Fruit fly (Drosophila melanogaster) whole organism, embryonic: Measurements from ENCODE around the gene jim.

ENCODE experiments used
- CG10147 ChIP-seq: fragments of 200-800 bp; sonication (Bioruptor generic); optimal IDR thresholded peaks from 2 replicates; lab custom pipeline; 2019; ENCODE audit warnings: missing biosample characterization, mild to moderate bottlenecking, missing genetic modification characterization, moderate library complexity
- CG10431 ChIP-seq: fragments of 200-800 bp; sonication (Bioruptor generic); optimal IDR thresholded peaks from 3 replicates; lab custom pipeline; 2018; ENCODE audit warnings: missing biosample characterization, mild to moderate bottlenecking, missing genetic modification characterization
- CG11247 ChIP-seq: fragments of 200-800 bp; sonication (Bioruptor generic); IDR thresholded peaks from 2 replicates; pipeline ENCODE4 v1.3.6; 2022; ENCODE audit warnings: missing biosample characterization, missing genetic modification characterization
- CG12104 ChIP-seq: fragments of 200-800 bp; sonication (Bioruptor generic); optimal IDR thresholded peaks from 3 replicates; lab custom pipeline; 2016; ENCODE audit warnings: missing biosample characterization, missing genetic modification characterization
- CG1233 ChIP-seq: fragments of 200-800 bp; sonication (Bioruptor generic); optimal IDR thresholded peaks from 4 replicates; lab custom pipeline; 2018; ENCODE audit warnings: missing biosample characterization, mild to moderate bottlenecking, missing genetic modification characterization
- CG15514 ChIP-seq: fragments of 200-800 bp; sonication (Bioruptor generic); optimal IDR thresholded peaks from 3 replicates; lab custom pipeline; 2017; ENCODE audit warnings: missing biosample characterization, missing genetic modification characterization, mild to moderate bottlenecking, moderate library complexity, missing genetic modification reagents
- CG17328 ChIP-seq: fragments of 200-800 bp; sonication (Bioruptor generic); IDR thresholded peaks from 2 replicates; pipeline ENCODE4 v1.3.6; 2022; ENCODE audit warnings: missing biosample characterization, missing genetic modification characterization
- CG33213 ChIP-seq: fragments of 200-800 bp; sonication (Bioruptor generic); optimal IDR thresholded peaks from 3 replicates; lab custom pipeline; 2016; ENCODE audit warnings: missing biosample characterization, missing genetic modification characterization
- CG33557 ChIP-seq: fragments of 200-800 bp; sonication (Bioruptor generic); optimal IDR thresholded peaks from 2 replicates; lab custom pipeline; 2019; ENCODE audit warnings: missing biosample characterization, mild to moderate bottlenecking, missing genetic modification characterization, moderate library complexity
- CG43689 ChIP-seq: fragments of 200-800 bp; sonication (Bioruptor generic); IDR thresholded peaks from 2 replicates; pipeline ENCODE4 v1.3.6; 2022; ENCODE audit warnings: missing biosample characterization, missing genetic modification characterization
- CG4854 ChIP-seq: fragments of 200-800 bp; sonication (Bioruptor generic); optimal IDR thresholded peaks from 2 replicates; lab custom pipeline; 2016; ENCODE audit warnings: missing biosample characterization, missing genetic modification characterization, inconsistent platforms
- CG6654 ChIP-seq: fragments of 200-800 bp; sonication (Bioruptor generic); optimal IDR thresholded peaks from 2 replicates; lab custom pipeline; 2017; ENCODE audit warnings: missing biosample characterization, mild to moderate bottlenecking, missing genetic modification characterization
- CG7839 ChIP-seq: fragments of 200-800 bp; sonication (Bioruptor generic); optimal IDR thresholded peaks from 3 replicates; lab custom pipeline; 2018; ENCODE audit warnings: missing biosample characterization, mild to moderate bottlenecking, missing genetic modification characterization, moderate library complexity
- CG8359 ChIP-seq: fragments of 200-800 bp; sonication (Bioruptor generic); optimal IDR thresholded peaks from 2 replicates; lab custom pipeline; 2017; ENCODE audit warnings: missing biosample characterization, mild to moderate bottlenecking, missing genetic modification characterization, borderline replicate concordance
- CTCF ChIP-seq: fragments of 200-800 bp; sonication (Bioruptor generic); optimal IDR thresholded peaks from 2 replicates; lab custom pipeline; 2017; ENCODE audit warnings: missing biosample characterization, mild to moderate bottlenecking, missing genetic modification characterization, moderate library complexity
- Camta ChIP-seq: fragments of 200-800 bp; sonication (Bioruptor generic); optimal IDR thresholded peaks from 2 replicates; lab custom pipeline; 2016; ENCODE audit warnings: missing biosample characterization, missing genetic modification characterization
- Deaf1 ChIP-seq: fragments of 200-800 bp; optimal IDR thresholded peaks from 3 replicates; lab custom pipeline; 2019; ENCODE audit warnings: missing biosample characterization, mild to moderate bottlenecking, missing genetic modification characterization, moderate library complexity
- HLH54F ChIP-seq: fragments of 200-800 bp; sonication (Bioruptor generic); optimal IDR thresholded peaks from 3 replicates; lab custom pipeline; 2016; ENCODE audit warnings: missing biosample characterization, missing genetic modification characterization
- HLHmδ ChIP-seq: fragments of 200-800 bp; sonication (Bioruptor generic); optimal IDR thresholded peaks from 2 replicates; lab custom pipeline; 2018; ENCODE audit warnings: missing biosample characterization, mild to moderate bottlenecking, missing genetic modification characterization, moderate library complexity
- Hey ChIP-seq: fragments of 200-800 bp; sonication (Bioruptor generic); optimal IDR thresholded peaks from 3 replicates; lab custom pipeline; 2018; ENCODE audit warnings: missing biosample characterization, mild to moderate bottlenecking, missing genetic modification characterization
- Hr51 ChIP-seq, 2 experiments: fragments of 200-800 bp; sonication (Bioruptor generic); optimal IDR thresholded peaks; 2 replicates in 1 of 2; 3 replicates in 1 of 2; lab custom pipeline; 2016 to 2018; ENCODE audit warnings: missing biosample characterization in 2 of 2, missing genetic modification characterization in 2 of 2, mild to moderate bottlenecking in 1 of 2, moderate library complexity in 1 of 2
- Ptx1 ChIP-seq: fragments of 200-800 bp; sonication (Bioruptor generic); IDR thresholded peaks from 2 replicates; pipeline ENCODE4 v1.3.6; 2022; ENCODE audit warnings: missing biosample characterization, missing genetic modification characterization
- Rfx ChIP-seq: fragments of 200-800 bp; sonication (Bioruptor generic); IDR thresholded peaks from 2 replicates; pipeline ENCODE4 v1.3.6; 2022; ENCODE audit warnings: missing biosample characterization, missing genetic modification characterization
- Sin3A ChIP-seq: fragments of >200 bp; optimal IDR thresholded peaks from 2 replicates; lab custom pipeline; 2018
- az2 ChIP-seq: fragments of 200-800 bp; sonication (Bioruptor generic); optimal IDR thresholded peaks from 3 replicates; lab custom pipeline; 2016; ENCODE audit warnings: missing biosample characterization, missing genetic modification characterization
- bab2 ChIP-seq: fragments of 200-800 bp; sonication (Bioruptor generic); optimal IDR thresholded peaks from 2 replicates; lab custom pipeline; 2016; ENCODE audit warnings: missing biosample characterization, missing genetic modification characterization
- bbx ChIP-seq: fragments of 200-800 bp; sonication (Bioruptor generic); IDR thresholded peaks from 2 replicates; pipeline ENCODE4 v1.3.6; 2022; ENCODE audit warnings: missing biosample characterization, missing genetic modification characterization; ENCODE audit not compliant: partially characterized antibody
- crol ChIP-seq: fragments of 200-800 bp; sonication (Bioruptor generic); IDR thresholded peaks from 2 replicates; pipeline ENCODE4 v1.3.6; 2022; ENCODE audit warnings: missing biosample characterization, missing genetic modification characterization
- cwo ChIP-seq: fragments of 200-800 bp; sonication (Bioruptor generic); optimal IDR thresholded peaks from 3 replicates; lab custom pipeline; 2017; ENCODE audit warnings: missing biosample characterization, missing genetic modification characterization, mild to moderate bottlenecking, moderate library complexity, missing genetic modification reagents
- dimm ChIP-seq: fragments of 200-800 bp; sonication (Bioruptor generic); IDR thresholded peaks from 2 replicates; pipeline ENCODE4 v1.3.6; 2022; ENCODE audit warnings: missing biosample characterization, missing genetic modification characterization
- gt ChIP-seq: fragments of 200-800 bp; sonication (Bioruptor generic); IDR thresholded peaks from 2 replicates; pipeline ENCODE4 v1.3.6; 2022; ENCODE audit warnings: missing biosample characterization, missing genetic modification characterization
- klu ChIP-seq: fragments of 200-800 bp; sonication (Bioruptor generic); IDR thresholded peaks from 2 replicates; pipeline ENCODE4 v1.3.6; 2022; ENCODE audit warnings: missing biosample characterization, missing genetic modification characterization
- lilli ChIP-seq: fragments of 200-800 bp; sonication (Bioruptor generic); optimal IDR thresholded peaks from 3 replicates; lab custom pipeline; 2016; ENCODE audit warnings: missing biosample characterization, missing genetic modification characterization
- lmd ChIP-seq: fragments of 200-800 bp; sonication (Bioruptor generic); IDR thresholded peaks from 2 replicates; pipeline ENCODE4 v1.3.6; 2022; ENCODE audit warnings: missing biosample characterization, missing genetic modification characterization
- luna ChIP-seq: fragments of 200-800 bp; sonication (Bioruptor generic); optimal IDR thresholded peaks from 2 replicates; lab custom pipeline; 2016; ENCODE audit warnings: missing biosample characterization, missing genetic modification characterization
- mld ChIP-seq: fragments of 200-800 bp; sonication (Bioruptor generic); IDR thresholded peaks from 3 replicates; pipeline ENCODE4 v1.3.6; 2022; ENCODE audit warnings: missing biosample characterization, missing genetic modification characterization; ENCODE audit not compliant: partially characterized antibody
- org-1 ChIP-seq: fragments of 200-800 bp; sonication (Bioruptor generic); optimal IDR thresholded peaks from 2 replicates; lab custom pipeline; 2017; ENCODE audit warnings: missing biosample characterization, missing genetic modification characterization
- pfk ChIP-seq: fragments of 200-800 bp; sonication (Bioruptor generic); optimal IDR thresholded peaks from 2 replicates; lab custom pipeline; 2018; ENCODE audit warnings: missing biosample characterization, mild to moderate bottlenecking, missing genetic modification characterization, moderate library complexity
- ranshi ChIP-seq: fragments of 200-800 bp; sonication (Bioruptor generic); IDR thresholded peaks from 2 replicates; pipeline ENCODE4 v1.3.6; 2022; ENCODE audit warnings: missing biosample characterization, missing genetic modification characterization
- slou ChIP-seq: fragments of 200-800 bp; sonication (Bioruptor generic); optimal IDR thresholded peaks from 3 replicates; lab custom pipeline; 2016; ENCODE audit warnings: missing biosample characterization, missing genetic modification characterization
- slp2 ChIP-seq: fragments of 200-800 bp; sonication (Bioruptor generic); optimal IDR thresholded peaks from 2 replicates; lab custom pipeline; 2016; ENCODE audit warnings: missing biosample characterization, missing genetic modification characterization
- sna ChIP-seq: fragments of 200-800 bp; sonication (Bioruptor generic); IDR thresholded peaks from 2 replicates; pipeline ENCODE4 v1.3.6; 2022; ENCODE audit warnings: missing biosample characterization, missing genetic modification characterization; ENCODE audit not compliant: partially characterized antibody
- stwl ChIP-seq: fragments of 200-800 bp; sonication (Bioruptor generic); optimal IDR thresholded peaks from 3 replicates; lab custom pipeline; 2018; ENCODE audit warnings: missing biosample characterization, mild to moderate bottlenecking, missing genetic modification characterization, moderate library complexity
- tap ChIP-seq: fragments of 200-800 bp; optimal IDR thresholded peaks from 3 replicates; lab custom pipeline; 2019; ENCODE audit warnings: missing biosample characterization, mild to moderate bottlenecking, missing genetic modification characterization, moderate library complexity
- tll ChIP-seq, 2 experiments: fragments of 200-800 bp in 1 of 2; fragments of >200 bp in 1 of 2; sonication (Bioruptor generic) in 1 of 2; optimal IDR thresholded peaks; 2 replicates each; lab custom pipeline; 2017 to 2019; ENCODE audit warnings: missing biosample characterization in 2 of 2, missing genetic modification characterization in 2 of 2, mild to moderate bottlenecking in 1 of 2, moderate library complexity in 1 of 2
- toy ChIP-seq: fragments of 200-800 bp; sonication (Bioruptor generic); IDR thresholded peaks from 2 replicates; pipeline ENCODE4 v1.3.6; 2022; ENCODE audit warnings: missing biosample characterization, missing genetic modification characterization
- twi ChIP-seq: fragments of 200-800 bp; optimal IDR thresholded peaks from 2 replicates; lab custom pipeline; 2019; ENCODE audit warnings: missing biosample characterization, mild to moderate bottlenecking, missing genetic modification characterization, moderate library complexity
- unpg ChIP-seq: fragments of 200-800 bp; sonication (Bioruptor generic); optimal IDR thresholded peaks from 3 replicates; lab custom pipeline; 2018; ENCODE audit warnings: missing biosample characterization, mild to moderate bottlenecking, missing genetic modification characterization, moderate library complexity
- zen ChIP-seq: fragments of 200-800 bp; sonication (Bioruptor generic); optimal IDR thresholded peaks from 3 replicates; lab custom pipeline; 2018; ENCODE audit warnings: missing biosample characterization, mild to moderate bottlenecking, missing genetic modification characterization, moderate library complexity

jim gene

dm6 chr3L:22863367-22864078 is 28.5 kb upstream of the jim start, which contains the start of gene CG33169 (continued):
- TF ChIP-seq sna (GFP tag; lab: Robert Waterston, UW) (peak; percentile 39; the same call in 1 of the 2 replicates), lilli (GFP tag; lab: Kevin White, UChicago) (peak; percentile 87), luna (GFP tag; lab: Kevin White, UChicago) (peak; percentile 84), Camta (GFP tag; lab: Kevin White, UChicago) (peak; percentile 83), gt (GFP tag; lab: Robert Waterston, UW) (peak; percentile 59), pfk (GFP tag; lab: Kevin White, UChicago) (peak; percentile 71), bbx (GFP tag; lab: Robert Waterston, UW) (peak; percentile 71), stwl (tag; lab: Kevin White, UChicago) (peak; percentile 96), CG12104 (GFP tag; lab: Kevin White, UChicago) (peak; percentile 56), CG10147 (GFP tag; lab: Kevin White, UChicago) (peak; percentile 52), crol (GFP tag; lab: Robert Waterston, UW) (peak; percentile 54), CG33213 (peak; percentile 96), CG1233 (peak; percentile 71), org-1 (GFP tag; lab: Kevin White, UChicago) (peak; percentile 55), CG10431 (GFP tag; lab: Kevin White, UChicago) (peak; percentile 73), toy (GFP tag; lab: Robert Waterston, UW) (peak; percentile 50; the same call in 1 of the 2 replicates), CG6654 (GFP tag; lab: Kevin White, UChicago) (no peak), HLHmδ (GFP tag; lab: Kevin White, UChicago) (peak; percentile 59), Rfx (GFP tag; lab: Robert Waterston, UW) (peak; percentile 97), CG7839 (peak; percentile 77), slp2 (GFP tag; lab: Kevin White, UChicago) (peak; percentile 72), CTCF (GFP tag; lab: Kevin White, UChicago) (peak; percentile 57), twi (peak; percentile 52), ranshi (peak; percentile 84), tap (tag; lab: Kevin White, UChicago) (peak; percentile 59), HLH54F (peak; percentile 94), CG4854 (GFP tag; lab: Kevin White, UChicago) (peak; percentile 85), lmd (peak; percentile 79), Ptx1 (peak; percentile 83), Deaf1 (tag; lab: Kevin White, UChicago) (peak; percentile 69), klu (peak; percentile 78), unpg (GFP tag; lab: Kevin White, UChicago) (peak; percentile 64), dimm (peak; percentile 41; the same call in 1 of the 2 replicates), Hr51 (GFP tag; optimal IDR thresholded peaks at IDR 0.05; lab: Kevin White, UChicago) (peak in 1 of 2 experiments; percentile 90), CG33557 (GFP tag; lab: Kevin White, UChicago) (peak; percentile 47), CG43689 (GFP tag; lab: Robert Waterston, UW) (peak; percentile 34; the same call in 1 of the 2 replicates), Sin3A (lab: Kevin White, UChicago) (peak; percentile 53), bab2 (GFP tag; lab: Kevin White, UChicago) (peak; percentile 82), Hey (tag; lab: Kevin White, UChicago) (peak; percentile 71), CG17328 (GFP tag; lab: Robert Waterston, UW) (peak; percentile 80), tll (GFP tag; optimal IDR thresholded peaks at IDR 0.05; lab: Kevin White, UChicago) (peak in 1 of 2 experiments; percentile 16), CG11247 (GFP tag; lab: Robert Waterston, UW) (peak; percentile 95), CG8359 (no peak), slou (GFP tag; lab: Kevin White, UChicago) (peak; percentile 85), az2 (peak; percentile 68), mld (GFP tag; lab: Robert Waterston, UW) (no peak), cwo (GFP tag; lab: Kevin White, UChicago) (peak; percentile 56), zen (tag; lab: Kevin White, UChicago) (peak; percentile 80), CG15514 (peak; percentile 91)
